Worm (Caenorhabditis elegans) whole organism, mixed stage, embryonic: ENCODE measurements around the gene inso-1.

ENCODE experiments used
- mls-2 ChIP-seq: sonication (generic microtip); optimal IDR thresholded peaks from 2 replicates; lab custom pipeline; 2016; ENCODE audit warnings: mild to moderate bottlenecking, missing genetic modification characterization, moderate library complexity, missing compliant biosample characterization
- nhr-237 ChIP-seq: fragments of 150-350 bp; optimal IDR thresholded peaks from 2 replicates; lab custom pipeline; 2014; ENCODE audit warnings: missing biosample characterization, missing genetic modification characterization
- sptf-1 ChIP-seq: sonication (generic microtip); optimal IDR thresholded peaks from 2 replicates; lab custom pipeline; 2017; ENCODE audit warnings: mild to moderate bottlenecking, missing genetic modification characterization, moderate library complexity, missing compliant biosample characterization
- unc-62 ChIP-seq: fragments of 150-350 bp; optimal IDR thresholded peaks from 2 replicates; lab custom pipeline; 2014; ENCODE audit warnings: missing biosample characterization, missing genetic modification reagents, missing genetic modification characterization

DNA sequence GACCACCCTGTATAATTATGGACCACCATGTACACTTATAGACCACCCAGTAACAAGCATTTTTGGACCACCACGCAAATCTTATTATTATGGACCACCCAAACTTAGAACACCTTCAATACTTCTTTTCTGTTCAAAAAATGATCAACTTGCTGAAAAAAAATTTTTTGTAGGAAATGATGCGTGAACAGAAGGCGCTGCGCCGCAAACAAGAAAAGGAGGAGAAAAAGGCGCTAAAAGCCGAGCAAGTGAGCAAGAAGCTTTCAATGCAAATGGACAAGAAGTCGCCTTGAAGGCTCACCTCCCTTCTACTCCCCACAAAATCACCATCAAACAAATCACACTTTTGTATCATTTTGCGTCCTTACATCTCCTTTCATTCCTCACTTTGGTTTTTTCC is 27.3 kb downstream of the inso-1 start:
- TF ChIP-seq mls-2: no peak
- TF ChIP-seq nhr-237 (tag; lab: Kevin White, UChicago): no peak
- TF ChIP-seq unc-62 (GFP tag; lab: Kevin White, UChicago): no peak
- TF ChIP-seq sptf-1 (tag; lab: Kevin White, UChicago): no peak
